Worm (Caenorhabditis elegans) whole organism, late embryonic: ENCODE data around the gene F14F8.9.

Experiments used
- C08G9.2 ChIP-seq: sonication (generic microtip); optimal IDR thresholded peaks from 2 replicates; lab custom pipeline; 2016; ENCODE audit warnings: mild to moderate bottlenecking, missing genetic modification characterization, moderate library complexity, missing compliant biosample characterization
- C38D4.7 ChIP-seq: fragments of 200-800 bp; sonication (Bioruptor generic); optimal IDR thresholded peaks from 2 replicates; lab custom pipeline; 2018; ENCODE audit warnings: mild to moderate bottlenecking, missing genetic modification characterization, moderate library complexity, missing compliant biosample characterization
- F13H6.1 ChIP-seq: sonication (generic microtip); optimal IDR thresholded peaks from 2 replicates; lab custom pipeline; 2016; ENCODE audit warnings: missing genetic modification characterization, missing compliant biosample characterization
- K02D7.2 ChIP-seq: sonication (generic microtip); optimal IDR thresholded peaks from 2 replicates; lab custom pipeline; 2017; ENCODE audit warnings: mild to moderate bottlenecking, missing genetic modification characterization, missing compliant biosample characterization
- K09A11.1 ChIP-seq: sonication (generic microtip); optimal IDR thresholded peaks from 2 replicates; lab custom pipeline; 2017; ENCODE audit warnings: antibody characterized with exemption, mild to moderate bottlenecking, missing genetic modification characterization, missing compliant biosample characterization; ENCODE audit not compliant: insufficient read depth
- ceh-14 ChIP-seq: sonication (generic microtip); optimal IDR thresholded peaks from 2 replicates; lab custom pipeline; 2016; ENCODE audit warnings: missing genotype, missing genetic modification characterization, missing compliant biosample characterization
- ceh-19 ChIP-seq: fragments of 200-800 bp; sonication (Bioruptor generic); optimal IDR thresholded peaks from 2 replicates; lab custom pipeline; 2018; ENCODE audit warnings: mild to moderate bottlenecking, missing genetic modification characterization, missing compliant biosample characterization
- ceh-2 ChIP-seq: sonication (generic microtip); optimal IDR thresholded peaks from 2 replicates; lab custom pipeline; 2016; ENCODE audit warnings: missing genotype, missing genetic modification characterization, missing compliant biosample characterization
- ceh-24 ChIP-seq: sonication (generic microtip); optimal IDR thresholded peaks from 2 replicates; lab custom pipeline; 2016; ENCODE audit warnings: mild to moderate bottlenecking, missing genetic modification characterization, missing compliant biosample characterization
- ceh-30 ChIP-seq: fragments of 150-350 bp; optimal IDR thresholded peaks from 2 replicates; lab custom pipeline; 2014; ENCODE audit warnings: missing biosample characterization, missing genetic modification characterization
- ceh-31 ChIP-seq: sonication (generic microtip); optimal IDR thresholded peaks from 2 replicates; lab custom pipeline; 2016; ENCODE audit warnings: missing genetic modification characterization, missing compliant biosample characterization
- ceh-45 ChIP-seq: fragments of 200-800 bp; sonication (Bioruptor generic); IDR thresholded peaks from 2 replicates; pipeline ENCODE4 v1.3.6; 2022; ENCODE audit warnings: missing genetic modification reagents, missing genetic modification characterization, missing compliant biosample characterization
- ceh-48 ChIP-seq: sonication (generic microtip); optimal IDR thresholded peaks from 2 replicates; lab custom pipeline; 2016; ENCODE audit warnings: missing genetic modification characterization, inconsistent platforms, missing compliant biosample characterization
- ceh-6 ChIP-seq: fragments of 200-800 bp; sonication (Bioruptor generic); optimal IDR thresholded peaks from 2 replicates; lab custom pipeline; 2018; ENCODE audit warnings: mild to moderate bottlenecking, missing genetic modification characterization, missing compliant biosample characterization
- ceh-9 ChIP-seq: sonication (generic microtip); optimal IDR thresholded peaks from 2 replicates; lab custom pipeline; 2016; ENCODE audit warnings: mild to moderate bottlenecking, missing genetic modification characterization, inconsistent platforms, missing compliant biosample characterization
- che-1 ChIP-seq: sonication (generic microtip); optimal IDR thresholded peaks from 2 replicates; lab custom pipeline; 2016; ENCODE audit warnings: mild to moderate bottlenecking, missing genetic modification characterization, missing compliant biosample characterization
- elt-4 ChIP-seq: sonication (generic microtip); optimal IDR thresholded peaks from 2 replicates; lab custom pipeline; 2016; ENCODE audit warnings: missing genetic modification characterization, missing compliant biosample characterization
- eyg-1 ChIP-seq: sonication (generic microtip); optimal IDR thresholded peaks from 2 replicates; lab custom pipeline; 2016; ENCODE audit warnings: missing genotype, missing genetic modification characterization, missing compliant biosample characterization
- gmeb-2 ChIP-seq: sonication (generic microtip); optimal IDR thresholded peaks from 2 replicates; lab custom pipeline; 2016; ENCODE audit warnings: missing genetic modification characterization, inconsistent platforms, missing compliant biosample characterization
- hlh-13 ChIP-seq: fragments of 200-800 bp; sonication (Bioruptor generic); optimal IDR thresholded peaks from 2 replicates; lab custom pipeline; 2018; ENCODE audit warnings: mild to moderate bottlenecking, missing genetic modification characterization, missing compliant biosample characterization
- hlh-6 ChIP-seq: sonication (generic microtip); optimal IDR thresholded peaks from 2 replicates; lab custom pipeline; 2016; ENCODE audit warnings: missing genotype, missing genetic modification characterization, missing compliant biosample characterization
- hlh-8 ChIP-seq: sonication (generic microtip); optimal IDR thresholded peaks from 2 replicates; lab custom pipeline; 2016; ENCODE audit warnings: missing genotype, missing genetic modification characterization, missing compliant biosample characterization
- lim-6 ChIP-seq: sonication (generic microtip); optimal IDR thresholded peaks from 2 replicates; lab custom pipeline; 2016; ENCODE audit warnings: missing genetic modification characterization, missing compliant biosample characterization
- lin-11 ChIP-seq: fragments of 200-800 bp; sonication (Bioruptor generic); optimal IDR thresholded peaks from 2 replicates; lab custom pipeline; 2018; ENCODE audit warnings: mild to moderate bottlenecking, missing genetic modification characterization, missing compliant biosample characterization
- madf-2 ChIP-seq: sonication (generic microtip); optimal IDR thresholded peaks from 2 replicates; lab custom pipeline; 2017; ENCODE audit warnings: missing genetic modification characterization, missing compliant biosample characterization
- mec-3 ChIP-seq: sonication (generic microtip); optimal IDR thresholded peaks from 2 replicates; lab custom pipeline; 2016; ENCODE audit warnings: borderline replicate concordance, missing genetic modification characterization, missing compliant biosample characterization
- npax-4 ChIP-seq: sonication (generic microtip); optimal IDR thresholded peaks from 2 replicates; lab custom pipeline; 2016; ENCODE audit warnings: missing genetic modification characterization, missing compliant biosample characterization
- odd-2 ChIP-seq: sonication (generic microtip); optimal IDR thresholded peaks from 2 replicates; lab custom pipeline; 2017; ENCODE audit warnings: antibody characterized with exemption, mild to moderate bottlenecking, missing genetic modification characterization, missing compliant biosample characterization
- pag-3 ChIP-seq: sonication (generic microtip); optimal IDR thresholded peaks from 2 replicates; lab custom pipeline; 2016; ENCODE audit warnings: missing compliant biosample characterization, missing genetic modification characterization, borderline replicate concordance
- pax-1 ChIP-seq: fragments of 150-350 bp; optimal IDR thresholded peaks from 2 replicates; lab custom pipeline; 2014; ENCODE audit warnings: missing biosample characterization, missing genetic modification characterization
- pha-2 ChIP-seq: sonication (generic microtip); optimal IDR thresholded peaks from 2 replicates; lab custom pipeline; 2017; ENCODE audit warnings: mild to moderate bottlenecking, missing genetic modification characterization, missing compliant biosample characterization
- pqm-1 ChIP-seq: sonication (generic microtip); optimal IDR thresholded peaks from 2 replicates; lab custom pipeline; 2016; ENCODE audit warnings: missing genetic modification characterization, missing compliant biosample characterization
- sdc-2 ChIP-seq: sonication (generic microtip); optimal IDR thresholded peaks from 2 replicates; lab custom pipeline; 2016; ENCODE audit warnings: missing genotype, missing genetic modification characterization, missing compliant biosample characterization
- sox-2 ChIP-seq: fragments of 200-800 bp; sonication (Bioruptor generic); IDR thresholded peaks from 2 replicates; pipeline ENCODE4 v1.3.6; 2022; ENCODE audit warnings: missing genetic modification reagents, missing genetic modification characterization, missing compliant biosample characterization
- sox-4 ChIP-seq: sonication (generic microtip); optimal IDR thresholded peaks from 2 replicates; lab custom pipeline; 2017; ENCODE audit warnings: mild to moderate bottlenecking, missing genetic modification characterization, inconsistent platforms, missing compliant biosample characterization
- syd-9 ChIP-seq: sonication (generic microtip); optimal IDR thresholded peaks from 2 replicates; lab custom pipeline; 2016; ENCODE audit warnings: mild to moderate bottlenecking, missing genetic modification characterization, moderate library complexity, missing compliant biosample characterization
- tbx-2 ChIP-seq: sonication (generic microtip); optimal IDR thresholded peaks from 2 replicates; lab custom pipeline; 2016; ENCODE audit warnings: missing genetic modification characterization, missing compliant biosample characterization
- unc-42 ChIP-seq: sonication (generic microtip); optimal IDR thresholded peaks from 2 replicates; lab custom pipeline; 2016; ENCODE audit warnings: missing genotype, missing genetic modification characterization, missing compliant biosample characterization
- unc-55 ChIP-seq: sonication (generic microtip); optimal IDR thresholded peaks from 2 replicates; lab custom pipeline; 2017; ENCODE audit warnings: missing biosample characterization, missing genetic modification reagents, missing genetic modification characterization
- unc-86 ChIP-seq: sonication (generic microtip); optimal IDR thresholded peaks from 2 replicates; lab custom pipeline; 2016; ENCODE audit warnings: missing genetic modification characterization, missing compliant biosample characterization
- zip-5 ChIP-seq: sonication (generic microtip); optimal IDR thresholded peaks from 2 replicates; lab custom pipeline; 2016; ENCODE audit warnings: missing genetic modification characterization, missing compliant biosample characterization

F14F8.9 gene

DNA sequence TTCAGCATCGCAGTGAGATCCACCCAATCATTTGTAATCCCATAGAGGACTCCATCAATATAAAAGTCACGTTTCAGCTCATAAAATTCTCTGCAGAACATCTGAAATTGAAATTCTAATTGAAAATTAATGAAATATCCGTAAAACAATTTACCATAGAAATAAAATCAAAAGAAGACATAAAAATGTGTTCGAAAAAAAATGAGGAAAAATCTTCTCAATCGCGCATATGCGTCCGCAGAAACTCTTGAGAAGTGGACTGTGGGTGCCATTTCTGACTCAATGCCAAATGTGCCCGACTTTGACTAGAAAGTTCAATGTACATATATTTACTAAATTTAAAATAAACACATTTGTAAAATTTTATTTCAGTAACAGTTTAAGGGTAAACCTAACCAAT lies at the start of gene F14F8.9:
Gene F14F8.9 (minus strand): TSS at position 101 of the 400 bp plus-strand sequence.
- TF ChIP-seq unc-42 (tag; lab: Kevin White, UChicago): no peak

ce11 chrV:16716574-16716973 lies 48.2 kb upstream of the F14F8.9 start, which contains the start of gene srh-137:
Gene srh-137 (minus strand): TSS chrV:16716674.
- no peak for TF ChIP-seq lim-6 (tag; lab: Kevin White, UChicago)
- no peak for TF ChIP-seq hlh-8
- TF ChIP-seq sox-4: no peak
- no peak for TF ChIP-seq pag-3 (tag; lab: Kevin White, UChicago)
- TF ChIP-seq zip-5 (tag; lab: Kevin White, UChicago): no peak
- TF ChIP-seq pqm-1 (tag; lab: Kevin White, UChicago): no peak
- TF ChIP-seq ceh-9: no peak
- no peak for TF ChIP-seq npax-4 (tag; lab: Kevin White, UChicago)
- no peak for TF ChIP-seq ceh-2
- no peak for TF ChIP-seq madf-2 (tag; lab: Kevin White, UChicago)
- no peak for TF ChIP-seq gmeb-2 (tag; lab: Kevin White, UChicago)
- TF ChIP-seq K02D7.2 (tag; lab: Kevin White, UChicago): no peak
- TF ChIP-seq ceh-48: no peak
- TF ChIP-seq ceh-45 (GFP tag; lab: Robert Waterston, UW): no peak

ce11 chrV:16713797-16714196 lies 45.4 kb upstream of the F14F8.9 start:
- TF ChIP-seq che-1 (no peak), elt-4 (tag; lab: Kevin White, UChicago) (no peak), C08G9.2 (tag; lab: Kevin White, UChicago) (no peak), ceh-19 (GFP tag; lab: Kevin White, UChicago) (no peak), madf-2 (tag; lab: Kevin White, UChicago) (no peak), hlh-13 (GFP tag; lab: Kevin White, UChicago) (no peak)
- TF ChIP-seq, all 69 proteins: peak for 0

DNA sequence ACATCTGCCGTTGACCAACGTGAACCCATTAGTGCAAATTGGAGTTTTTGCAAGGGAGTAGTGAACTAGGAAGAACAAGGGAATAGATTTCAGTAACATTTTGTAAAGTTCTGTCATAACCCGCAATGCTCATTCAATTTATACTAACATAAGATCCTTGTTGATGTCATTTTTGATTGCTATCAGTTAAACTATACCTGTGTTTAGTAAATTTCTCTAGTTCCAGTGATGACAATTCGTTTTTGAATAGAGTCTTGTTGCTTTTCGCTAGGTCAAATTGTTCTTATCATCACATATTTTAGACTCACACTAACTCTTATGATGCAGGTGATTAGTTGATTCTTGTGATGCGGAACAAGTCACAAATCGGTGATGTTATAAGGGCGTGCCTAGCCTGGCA lies 38.2 kb upstream of the F14F8.9 start, which contains the start of gene clec-9:
Gene clec-9 (minus strand): TSS at position 101 of the 400 bp plus-strand sequence.
- TF ChIP-seq mec-3 (tag; lab: Kevin White, UChicago) (no peak), pha-2 (no peak), ceh-30 (tag; lab: Kevin White, UChicago) (no peak), sox-4 (no peak), K09A11.1 (tag; lab: Kevin White, UChicago) (no peak), tbx-2 (no peak), npax-4 (tag; lab: Kevin White, UChicago) (no peak)

- TF ChIP-seq ceh-31 (tag; lab: Kevin White, UChicago): no peak
- TF ChIP-seq lin-11 (tag; lab: Kevin White, UChicago): peak; percentile 42
- peak; percentile 32 for TF ChIP-seq K02D7.2 (tag; lab: Kevin White, UChicago)
- no peak for TF ChIP-seq eyg-1 (tag; lab: Kevin White, UChicago)
- no peak for TF ChIP-seq ceh-14 (tag; lab: Kevin White, UChicago)
- no peak for TF ChIP-seq syd-9 (tag; lab: Kevin White, UChicago)
- peak; percentile 61 for TF ChIP-seq che-1
- no peak for TF ChIP-seq unc-86 (tag; lab: Kevin White, UChicago)
- TF ChIP-seq unc-55 (GFP tag; lab: Kevin White, UChicago): no peak
- TF ChIP-seq hlh-13 (GFP tag; lab: Kevin White, UChicago): peak; percentile 23
- no peak for TF ChIP-seq ceh-2
- TF ChIP-seq odd-2 (tag; lab: Kevin White, UChicago): no peak
- TF ChIP-seq sox-2 (GFP tag; lab: Robert Waterston, UW): no peak
- no peak for TF ChIP-seq zip-5 (tag; lab: Kevin White, UChicago)
- peak; percentile 57 for TF ChIP-seq pha-2
- no peak for TF ChIP-seq tbx-2
- no peak for TF ChIP-seq ceh-9
- TF ChIP-seq npax-4 (tag; lab: Kevin White, UChicago): no peak
- TF ChIP-seq ceh-24: no peak
- TF ChIP-seq ceh-19 (GFP tag; lab: Kevin White, UChicago): peak; percentile 41
- peak; percentile 5 for TF ChIP-seq ceh-6 (GFP tag; lab: Kevin White, UChicago)
- TF ChIP-seq K09A11.1 (tag; lab: Kevin White, UChicago): no peak
- no peak for TF ChIP-seq sdc-2
- TF ChIP-seq pax-1 (tag; lab: Kevin White, UChicago): no peak
- no peak for TF ChIP-seq F13H6.1 (tag; lab: Kevin White, UChicago)
- peak; percentile 40 for TF ChIP-seq gmeb-2 (tag; lab: Kevin White, UChicago)
- peak; percentile 36 for TF ChIP-seq C38D4.7
- TF ChIP-seq hlh-6 (tag; lab: Kevin White, UChicago): no peak
- no peak for TF ChIP-seq sox-4
- no peak for TF ChIP-seq hlh-8
Measured at ce11 chrV:16699752-16700259, 31.4 kb upstream of the F14F8.9 start, which contains the start of gene Y70C5C.1. Gene Y70C5C.1 (plus strand): TSS chrV:16700209.
